Worm (Caenorhabditis elegans): ENCODE data around the gene kle-2.

- TF ChIP-seq nhr-77 (tag; optimal IDR thresholded peaks at IDR 0.05) (no peak), elt-3 (tag; optimal IDR thresholded peaks at IDR 0.05) (no peak), lin-15B (tag; optimal IDR thresholded peaks at IDR 0.05) (no peak), pha-4 (tag; optimal IDR thresholded peaks at IDR 0.05) (no peak), snpc-4 (tag; optimal IDR thresholded peaks at IDR 0.05) (no peak), skn-1 (tag; optimal IDR thresholded peaks at IDR 0.05) (no peak), ceh-9 (tag; optimal IDR thresholded peaks at IDR 0.05) (no peak), egl-27 (tag; optimal IDR thresholded peaks at IDR 0.05) (no peak), nhr-237 (tag; optimal IDR thresholded peaks at IDR 0.05) (no peak), mdl-1 (tag; optimal IDR thresholded peaks at IDR 0.05) (no peak)
Measured at ce11 chrIII:7981938-7982337, 40.4 kb downstream of the kle-2 start.
